Worm (Caenorhabditis elegans): ENCODE measurements around the gene taf-10.

DNA sequence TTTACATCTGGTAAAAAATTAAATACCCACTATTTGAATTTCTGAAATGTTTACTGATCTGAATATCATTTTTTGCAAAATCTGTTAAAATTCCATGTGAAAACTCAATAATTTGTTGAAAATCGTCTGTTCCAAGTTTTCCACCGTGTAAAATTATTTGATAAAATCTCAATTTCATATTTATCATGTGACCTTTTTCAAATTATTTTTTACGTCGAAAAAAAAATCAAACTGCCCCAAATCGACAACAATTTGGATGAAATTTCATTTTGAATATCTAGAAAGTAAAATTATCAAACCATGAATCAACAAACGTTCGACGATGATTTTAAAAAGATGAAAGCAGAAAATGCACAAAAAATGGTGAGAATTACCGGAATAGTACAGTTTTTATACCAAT lies 31.7 kb upstream of the taf-10 start, which contains the start of gene F41F3.9:
- TF ChIP-seq zag-1 (tag; optimal IDR thresholded peaks at IDR 0.05) = no peak
- TF ChIP-seq ama-1 (optimal IDR thresholded peaks at IDR 0.05) = no peak
- no peak for TF ChIP-seq nhr-237 (tag; optimal IDR thresholded peaks at IDR 0.05)
- no peak for TF ChIP-seq elt-3 (tag; optimal IDR thresholded peaks at IDR 0.05)
- TF ChIP-seq ztf-11 (tag; optimal IDR thresholded peaks at IDR 0.05) = no peak
- no peak for TF ChIP-seq elt-2 (tag; optimal IDR thresholded peaks at IDR 0.05)

All from whole organism, L1 larva.